Worm (Caenorhabditis elegans) whole organism, young adult: ENCODE measurements around the gene sre-7.

Experiments used
- B0019.2 ChIP-seq: fragments of 200-800 bp; sonication (Bioruptor generic); conservative IDR thresholded peaks from 2 replicates; pipeline ENCODE4 v1.3.6; 2022; ENCODE audit warnings: missing genetic modification reagents, missing genetic modification characterization, missing compliant biosample characterization
- B0261.1 ChIP-seq: sonication (generic microtip); optimal IDR thresholded peaks from 2 replicates; lab custom pipeline; 2016; ENCODE audit warnings: mild to moderate bottlenecking, missing genetic modification characterization, moderate library complexity, missing compliant biosample characterization
- C06A6.2 ChIP-seq: fragments of 200-800 bp; sonication (Bioruptor generic); conservative IDR thresholded peaks from 2 replicates; pipeline ENCODE4 v1.3.6; 2022; ENCODE audit warnings: missing genetic modification characterization, missing compliant biosample characterization
- D2030.7 ChIP-seq: fragments of 200-800 bp; sonication (Bioruptor generic); IDR thresholded peaks from 2 replicates; pipeline ENCODE4 v1.3.6; 2022; ENCODE audit warnings: missing genetic modification reagents, missing genetic modification characterization, missing compliant biosample characterization
- F10E7.11 ChIP-seq: sonication (generic microtip); optimal IDR thresholded peaks from 2 replicates; lab custom pipeline; 2017; ENCODE audit warnings: mild to moderate bottlenecking, missing genetic modification characterization, moderate library complexity, missing compliant biosample characterization
- F22D6.2 ChIP-seq: sonication (generic microtip); optimal IDR thresholded peaks from 2 replicates; lab custom pipeline; 2016; ENCODE audit warnings: mild to moderate bottlenecking, missing genetic modification characterization, missing compliant biosample characterization
- F33H1.4 ChIP-seq: fragments of 200-800 bp; sonication (Bioruptor generic); IDR thresholded peaks from 2 replicates; pipeline ENCODE4 v1.3.6; 2022; ENCODE audit warnings: missing genetic modification reagents, missing genetic modification characterization, missing compliant biosample characterization
- F39B2.1 ChIP-seq: fragments of 200-800 bp; sonication (Bioruptor generic); IDR thresholded peaks from 2 replicates; pipeline ENCODE4 v1.3.6; 2022; ENCODE audit warnings: missing genetic modification reagents, missing genetic modification characterization, missing compliant biosample characterization
- F55B11.4 ChIP-seq: sonication (generic microtip); optimal IDR thresholded peaks from 2 replicates; lab custom pipeline; 2016; ENCODE audit warnings: missing compliant biosample characterization, missing genetic modification characterization, borderline replicate concordance; ENCODE audit not compliant: insufficient read depth
- K12H6.12 ChIP-seq: fragments of 200-800 bp; sonication (Bioruptor generic); optimal IDR thresholded peaks from 2 replicates; lab custom pipeline; 2018; ENCODE audit warnings: mild to moderate bottlenecking, missing genetic modification characterization, missing compliant biosample characterization
- T07F8.4 ChIP-seq: sonication (generic microtip); optimal IDR thresholded peaks from 2 replicates; lab custom pipeline; 2016; ENCODE audit warnings: mild to moderate bottlenecking, missing genetic modification characterization, moderate library complexity, missing compliant biosample characterization
- Y95B8A.8 ChIP-seq: fragments of 200-800 bp; sonication (Bioruptor generic); IDR thresholded peaks from 2 replicates; pipeline ENCODE4 v1.3.6; 2022; ENCODE audit warnings: missing genetic modification reagents, missing genetic modification characterization, missing compliant biosample characterization
- ZK185.1 ChIP-seq: sonication (generic microtip); optimal IDR thresholded peaks from 2 replicates; lab custom pipeline; 2016; ENCODE audit warnings: mild to moderate bottlenecking, missing genetic modification characterization, missing compliant biosample characterization; ENCODE audit not compliant: poor library complexity, severe bottlenecking
- akir-1 ChIP-seq: fragments of 200-800 bp; sonication (Bioruptor generic); optimal IDR thresholded peaks from 2 replicates; lab custom pipeline; 2018; ENCODE audit warnings: mild to moderate bottlenecking, missing genetic modification characterization, moderate library complexity, missing compliant biosample characterization
- aptf-2 ChIP-seq: fragments of 200-800 bp; sonication (Bioruptor generic); conservative IDR thresholded peaks from 2 replicates; pipeline ENCODE4 v1.3.6; 2022; ENCODE audit warnings: missing genetic modification reagents, missing genetic modification characterization, missing compliant biosample characterization
- aptf-3 ChIP-seq: fragments of 200-800 bp; sonication (Bioruptor generic); IDR thresholded peaks from 2 replicates; pipeline ENCODE4 v1.3.6; 2022; ENCODE audit warnings: missing genetic modification characterization, missing compliant biosample characterization
- attf-6 ChIP-seq: fragments of 200-800 bp; sonication (Bioruptor generic); IDR thresholded peaks from 2 replicates; pipeline ENCODE4 v1.3.6; 2022; ENCODE audit warnings: missing genetic modification reagents, missing genetic modification characterization, missing compliant biosample characterization
- ccch-3 ChIP-seq: fragments of 200-800 bp; sonication (Bioruptor generic); optimal IDR thresholded peaks from 2 replicates; lab custom pipeline; 2018; ENCODE audit warnings: mild to moderate bottlenecking, missing genetic modification characterization, missing compliant biosample characterization
- cebp-1 ChIP-seq, 2 experiments: fragments of 200-800 bp in 1 of 2; sonication (Bioruptor generic) in 1 of 2; sonication (generic microtip) in 1 of 2; IDR thresholded peaks in 1 of 2; optimal IDR thresholded peaks in 1 of 2; 2 replicates each; pipeline versions ENCODE4 v1.3.6 to Lab custom; 2017 to 2022; ENCODE audit warnings: missing compliant biosample characterization in 2 of 2, missing genetic modification characterization in 2 of 2, mild to moderate bottlenecking in 1 of 2, missing genetic modification reagents in 1 of 2, moderate library complexity in 1 of 2
- die-1 ChIP-seq: sonication (generic microtip); optimal IDR thresholded peaks from 2 replicates; lab custom pipeline; 2016; ENCODE audit warnings: missing genotype, mild to moderate bottlenecking, missing genetic modification characterization, missing compliant biosample characterization
- dpl-1 ChIP-seq: fragments of 150-350 bp; optimal IDR thresholded peaks from 2 replicates; lab custom pipeline; 2014; ENCODE audit warnings: missing biosample characterization, missing genetic modification reagents, missing genetic modification characterization
- egl-44 ChIP-seq: fragments of 200-800 bp; sonication (Bioruptor generic); IDR thresholded peaks from 2 replicates; pipeline ENCODE4 v1.3.6; 2022; ENCODE audit warnings: missing genetic modification reagents, missing genetic modification characterization, missing compliant biosample characterization
- fkh-3 ChIP-seq: sonication (generic microtip); optimal IDR thresholded peaks from 2 replicates; lab custom pipeline; 2016; ENCODE audit warnings: mild to moderate bottlenecking, missing genetic modification characterization, missing compliant biosample characterization
- hlh-12 ChIP-seq: sonication (generic microtip); optimal IDR thresholded peaks from 2 replicates; lab custom pipeline; 2016; ENCODE audit warnings: missing genetic modification characterization, missing compliant biosample characterization
- hlh-26 ChIP-seq: fragments of 200-800 bp; sonication (Bioruptor generic); conservative IDR thresholded peaks from 2 replicates; pipeline ENCODE4 v1.3.6; 2022; ENCODE audit warnings: missing genetic modification reagents, missing genetic modification characterization, missing compliant biosample characterization
- hmg-20 ChIP-seq: fragments of 200-800 bp; sonication (Bioruptor generic); IDR thresholded peaks from 2 replicates; pipeline ENCODE4 v1.3.6; 2022; ENCODE audit warnings: missing genetic modification reagents, missing genetic modification characterization, missing compliant biosample characterization
- hsf-1 ChIP-seq: fragments of 200-800 bp; sonication (Bioruptor generic); IDR thresholded peaks from 2 replicates; pipeline ENCODE4 v1.3.6; 2022; ENCODE audit warnings: missing genetic modification reagents, missing genetic modification characterization, missing compliant biosample characterization
- let-526 ChIP-seq: fragments of 200-800 bp; sonication (Bioruptor generic); IDR thresholded peaks from 2 replicates; pipeline ENCODE4 v1.3.6; 2022; ENCODE audit warnings: missing genetic modification reagents, missing genetic modification characterization, missing compliant biosample characterization
- lin-40 ChIP-seq: sonication (generic microtip); optimal IDR thresholded peaks from 2 replicates; lab custom pipeline; 2016; ENCODE audit warnings: missing genetic modification characterization, mild to moderate bottlenecking, missing compliant biosample characterization, missing genotype, missing genetic modification reagents
- lin-54 ChIP-seq: fragments of 200-800 bp; sonication (Bioruptor generic); optimal IDR thresholded peaks from 2 replicates; lab custom pipeline; 2018; ENCODE audit warnings: mild to moderate bottlenecking, missing genetic modification characterization, missing compliant biosample characterization
- lir-1 ChIP-seq: fragments of 200-800 bp; sonication (Bioruptor generic); conservative IDR thresholded peaks from 2 replicates; pipeline ENCODE4 v1.3.6; 2022; ENCODE audit warnings: missing genetic modification reagents, missing genetic modification characterization, missing compliant biosample characterization
- lsy-27 ChIP-seq: sonication (generic microtip); optimal IDR thresholded peaks from 2 replicates; lab custom pipeline; 2017; ENCODE audit warnings: missing genetic modification characterization, mild to moderate bottlenecking, missing compliant biosample characterization, antibody characterized with exemption, missing genotype, borderline replicate concordance; ENCODE audit not compliant: insufficient read depth
- mes-4 ChIP-seq: sonication (generic microtip); optimal IDR thresholded peaks from 2 replicates; lab custom pipeline; 2016; ENCODE audit warnings: missing genotype, missing genetic modification characterization, missing compliant biosample characterization
- nfya-1 ChIP-seq: sonication (generic microtip); optimal IDR thresholded peaks from 2 replicates; lab custom pipeline; 2017; ENCODE audit warnings: antibody characterized with exemption, missing compliant biosample characterization, missing genetic modification characterization, borderline replicate concordance; ENCODE audit not compliant: insufficient read depth
- nfyb-1 ChIP-seq: fragments of 200-800 bp; sonication (Bioruptor generic); IDR thresholded peaks from 2 replicates; pipeline ENCODE4 v1.3.6; 2022; ENCODE audit warnings: missing genetic modification reagents, missing genetic modification characterization, missing compliant biosample characterization
- nhr-120 ChIP-seq: fragments of 200-800 bp; sonication (Bioruptor generic); IDR thresholded peaks from 2 replicates; pipeline ENCODE4 v1.3.6; 2022; ENCODE audit warnings: missing genetic modification characterization, missing compliant biosample characterization
- nhr-90 ChIP-seq: sonication (generic microtip); optimal IDR thresholded peaks from 2 replicates; lab custom pipeline; 2016; ENCODE audit warnings: missing genotype, mild to moderate bottlenecking, missing genetic modification characterization, missing compliant biosample characterization
- rec-8 ChIP-seq, 2 experiments: sonication (generic microtip); optimal IDR thresholded peaks; 2 replicates each; lab custom pipeline; 2016; ENCODE audit warnings: mild to moderate bottlenecking in 2 of 2, missing genetic modification characterization in 2 of 2, missing genetic modification reagents in 2 of 2, missing genotype in 2 of 2, missing biosample characterization in 1 of 2, missing compliant biosample characterization in 1 of 2, moderate library complexity in 1 of 2
- rpc-1 ChIP-seq, 2 experiments: fragments of 150-350 bp in 1 of 2; sonication (generic microtip) in 1 of 2; optimal IDR thresholded peaks; 2 replicates each; lab custom pipeline; 2014 to 2018; ENCODE audit warnings: missing biosample characterization in 1 of 2, missing genetic modification characterization in 1 of 2, missing genetic modification reagents in 1 of 2, missing genotype in 1 of 2
- sdz-38 ChIP-seq: sonication (generic microtip); optimal IDR thresholded peaks from 2 replicates; lab custom pipeline; 2016; ENCODE audit warnings: missing genotype, missing genetic modification characterization, missing compliant biosample characterization
- snpc-3.4 ChIP-seq: sonication (generic microtip); optimal IDR thresholded peaks from 2 replicates; lab custom pipeline; 2017; ENCODE audit warnings: missing genetic modification characterization, mild to moderate bottlenecking, missing compliant biosample characterization, antibody characterized with exemption, moderate library complexity, missing genotype, missing genetic modification reagents
- zfh-2 ChIP-seq: fragments of 200-800 bp; sonication (Bioruptor generic); conservative IDR thresholded peaks from 2 replicates; pipeline ENCODE4 v1.3.6; 2022; ENCODE audit warnings: missing genetic modification reagents, missing genetic modification characterization, missing compliant biosample characterization
- zim-3 ChIP-seq: sonication (generic microtip); optimal IDR thresholded peaks from 2 replicates; lab custom pipeline; 2017; ENCODE audit warnings: mild to moderate bottlenecking, missing genetic modification characterization, moderate library complexity, missing compliant biosample characterization
- ztf-22 ChIP-seq: fragments of 200-800 bp; sonication (Bioruptor generic); optimal IDR thresholded peaks from 2 replicates; lab custom pipeline; 2018; ENCODE audit warnings: mild to moderate bottlenecking, missing genetic modification characterization, moderate library complexity, missing compliant biosample characterization
- ztf-3 ChIP-seq: fragments of 200-800 bp; sonication (Bioruptor generic); optimal IDR thresholded peaks from 2 replicates; lab custom pipeline; 2018; ENCODE audit warnings: mild to moderate bottlenecking, missing genetic modification characterization, missing compliant biosample characterization
- ztf-6 ChIP-seq: fragments of 200-800 bp; sonication (Bioruptor generic); IDR thresholded peaks from 2 replicates; pipeline ENCODE4 v1.3.6; 2022; ENCODE audit warnings: missing genetic modification reagents, missing genetic modification characterization, missing compliant biosample characterization

The sre-7 gene

ce11 chrV:14267326-14267942 is 23.4 kb downstream of the sre-7 start (continued):
- TF ChIP-seq aptf-2 (GFP tag; lab: Robert Waterston, UW) (0 out of 2 replicates have a peak, but pooled peaks have one; percentile 31), nhr-90 (no peak), F55B11.4 (tag; lab: Kevin White, UChicago) (no peak), rec-8 (tag; optimal IDR thresholded peaks at IDR 0.05; lab: Kevin White, UChicago) (no peak), hsf-1 (GFP tag; lab: Robert Waterston, UW) (peak; percentile 59; the same call in 1 of the 2 replicates), zfh-2 (no peak), dpl-1 (GFP tag; lab: Kevin White, UChicago) (no peak), ztf-6 (GFP tag; lab: Robert Waterston, UW) (no peak), hlh-26 (no peak), C06A6.2 (GFP tag; lab: Robert Waterston, UW) (no peak), nhr-120 (GFP tag; lab: Robert Waterston, UW) (no peak), K12H6.12 (tag; lab: Kevin White, UChicago) (no peak), akir-1 (no peak), lin-54 (GFP tag; lab: Kevin White, UChicago) (no peak), F10E7.11 (tag; lab: Kevin White, UChicago) (no peak), zim-3 (no peak), T07F8.4 (tag; lab: Kevin White, UChicago) (no peak), sdz-38 (no peak), Y95B8A.8 (no peak), mes-4 (no peak), hlh-12 (no peak), let-526 (GFP tag; lab: Robert Waterston, UW) (no peak), ZK185.1 (tag; lab: Kevin White, UChicago) (no peak), ccch-3 (GFP tag; lab: Kevin White, UChicago) (no peak), die-1 (tag; lab: Kevin White, UChicago) (peak; percentile 4), ztf-22 (GFP tag; lab: Kevin White, UChicago) (no peak), ztf-3 (GFP tag; lab: Kevin White, UChicago) (no peak), rpc-1 (optimal IDR thresholded peaks at IDR 0.05; lab: Kevin White, UChicago) (no peak), rpc-1 (tag; optimal IDR thresholded peaks at IDR 0.05; lab: Kevin White, UChicago) (no peak), nfya-1 (tag; lab: Kevin White, UChicago) (no peak), lsy-27 (tag; lab: Kevin White, UChicago) (no peak), F39B2.1 (no peak), nfyb-1 (GFP tag; lab: Robert Waterston, UW) (no peak), snpc-3.4 (tag; lab: Kevin White, UChicago) (peak; percentile 79), lir-1 (GFP tag; lab: Robert Waterston, UW) (no peak), attf-6 (GFP tag; lab: Robert Waterston, UW) (peak; percentile 73), lin-40 (tag; lab: Kevin White, UChicago) (no peak), fkh-3 (tag; lab: Kevin White, UChicago) (no peak), hmg-20 (GFP tag; lab: Robert Waterston, UW) (no peak), F33H1.4 (GFP tag; lab: Robert Waterston, UW) (peak; percentile 38; the same call in 1 of the 2 replicates), D2030.7 (peak; percentile 81), aptf-3 (GFP tag; lab: Robert Waterston, UW) (no peak), B0261.1 (tag; lab: Kevin White, UChicago) (no peak), B0019.2 (GFP tag; lab: Robert Waterston, UW) (no peak), egl-44 (GFP tag; lab: Robert Waterston, UW) (no peak), cebp-1 (GFP tag; IDR thresholded peaks at IDR 0.05; lab: Robert Waterston, UW) (no peak), cebp-1 (tag; optimal IDR thresholded peaks at IDR 0.05; lab: Kevin White, UChicago) (no peak), F22D6.2 (tag; lab: Kevin White, UChicago) (no peak)
